Worm (Caenorhabditis elegans): Measurements from ENCODE around the gene F44E5.4.
A peak's percentile ranks its signal among the peaks of the same experiment; 100 is the strongest.

Gene F44E5.4

ce11 chrII:11797194-11797593, 38.1 kb upstream of the F44E5.4 start:
- TF ChIP-seq fos-1 (tag; optimal IDR thresholded peaks at IDR 0.05): peak; percentile 17
- TF ChIP-seq R02D3.7 (tag; optimal IDR thresholded peaks at IDR 0.05): no peak

ce11 chrII:11794392-11794791, 35.3 kb upstream of the F44E5.4 start:
- TF ChIP-seq sma-9 (GFP tag; optimal IDR thresholded peaks at IDR 0.05) (no peak), sma-9 (tag; optimal IDR thresholded peaks at IDR 0.05) (no peak), ceh-16 (tag; optimal IDR thresholded peaks at IDR 0.05) (peak; percentile 54)

- no peak for TF ChIP-seq R02D3.7 (tag; optimal IDR thresholded peaks at IDR 0.05)
- TF ChIP-seq nhr-237 (tag; optimal IDR thresholded peaks at IDR 0.05): no peak
- no peak for TF ChIP-seq dmd-4 (tag; optimal IDR thresholded peaks at IDR 0.05)
- no peak for TF ChIP-seq mab-5 (tag; optimal IDR thresholded peaks at IDR 0.05)
- TF ChIP-seq alr-1 (tag; optimal IDR thresholded peaks at IDR 0.05): no peak
- no peak for TF ChIP-seq C34F6.9 (tag; optimal IDR thresholded peaks at IDR 0.05)
- no peak for TF ChIP-seq mbf-1 (tag; optimal IDR thresholded peaks at IDR 0.05)
- no peak for TF ChIP-seq unc-55 (GFP tag; optimal IDR thresholded peaks at IDR 0.05)
- TF ChIP-seq lin-13 (GFP tag; optimal IDR thresholded peaks at IDR 0.05): no peak
- TF ChIP-seq skn-1 (tag; optimal IDR thresholded peaks at IDR 0.05): no peak
- TF ChIP-seq ZK546.5 (tag; optimal IDR thresholded peaks at IDR 0.05): no peak
- TF ChIP-seq sma-9 (GFP tag; optimal IDR thresholded peaks at IDR 0.05): no peak
- TF ChIP-seq sma-9 (tag; optimal IDR thresholded peaks at IDR 0.05): no peak
- TF ChIP-seq nhr-11 (tag; optimal IDR thresholded peaks at IDR 0.05): no peak
- no peak for TF ChIP-seq nhr-129 (tag; optimal IDR thresholded peaks at IDR 0.05)
Measured at ce11 chrII:11790458-11790857, 31.3 kb upstream of the F44E5.4 start, which contains the start of gene F43G6.4. F43G6.4 (plus strand) TSS chrII:11790758.

- TF ChIP-seq Y55F3AM.14 (GFP tag; optimal IDR thresholded peaks at IDR 0.05): no peak
- no peak for TF ChIP-seq C34F6.9 (tag; optimal IDR thresholded peaks at IDR 0.05)
- no peak for TF ChIP-seq nhr-11 (tag; optimal IDR thresholded peaks at IDR 0.05)
- no peak for TF ChIP-seq dmd-4 (tag; optimal IDR thresholded peaks at IDR 0.05)
- no peak for TF ChIP-seq fos-1 (tag; optimal IDR thresholded peaks at IDR 0.05)
- TF ChIP-seq sem-4 (tag; optimal IDR thresholded peaks at IDR 0.05): no peak
- no peak for TF ChIP-seq ceh-82 (tag; optimal IDR thresholded peaks at IDR 0.05)
- no peak for TF ChIP-seq nhr-237 (tag; optimal IDR thresholded peaks at IDR 0.05)
- no peak for TF ChIP-seq nhr-77 (tag; optimal IDR thresholded peaks at IDR 0.05)
- TF ChIP-seq sma-9 (GFP tag; optimal IDR thresholded peaks at IDR 0.05): no peak
- no peak for TF ChIP-seq sma-9 (tag; optimal IDR thresholded peaks at IDR 0.05)
- TF ChIP-seq elt-3 (tag; optimal IDR thresholded peaks at IDR 0.05): no peak
- TF ChIP-seq nhr-6 (tag; optimal IDR thresholded peaks at IDR 0.05): no peak
Measured at ce11 chrII:11788025-11788424, 28.9 kb upstream of the F44E5.4 start.

- TF ChIP-seq lsy-2 (tag; optimal IDR thresholded peaks at IDR 0.05): peak in 1 of 2 experiments; percentile 91
- TF ChIP-seq unc-39 (tag; optimal IDR thresholded peaks at IDR 0.05): no peak
Measured at ce11 chrII:11782493-11782892, 23.4 kb upstream of the F44E5.4 start, which contains the start of gene F43G6.16. F43G6.16 (minus strand) TSS chrII:11782633.

ce11 chrII:11777893-11778480, 18.9 kb upstream of the F44E5.4 start, which contains the start of the genes patr-1 and dna-2:
patr-1 (minus strand) TSS chrII:11777943.
dna-2 (plus strand) TSS chrII:11778430.
- no peak for TF ChIP-seq ztf-4 (tag; optimal IDR thresholded peaks at IDR 0.05)
- no peak for TF ChIP-seq mab-5 (tag; optimal IDR thresholded peaks at IDR 0.05)
- peak; percentile 69 for TF ChIP-seq nhr-129 (tag; optimal IDR thresholded peaks at IDR 0.05)
- peak; percentile 57 for TF ChIP-seq lin-13 (GFP tag; optimal IDR thresholded peaks at IDR 0.05)
- TF ChIP-seq dmd-4 (tag; optimal IDR thresholded peaks at IDR 0.05): no peak
- no peak for TF ChIP-seq aly-2 (tag; optimal IDR thresholded peaks at IDR 0.05)
- TF ChIP-seq nhr-12 (tag; optimal IDR thresholded peaks at IDR 0.05): no peak
- peak; percentile 44 for TF ChIP-seq nhr-25 (tag; optimal IDR thresholded peaks at IDR 0.05)
- TF ChIP-seq gmeb-1 (tag; optimal IDR thresholded peaks at IDR 0.05): peak; percentile 89
- peak; percentile 57 for TF ChIP-seq C34F6.9 (tag; optimal IDR thresholded peaks at IDR 0.05)
- TF ChIP-seq lsy-2 (tag; optimal IDR thresholded peaks at IDR 0.05): peak; percentile 42 to 86
- TF ChIP-seq nhr-11 (tag; optimal IDR thresholded peaks at IDR 0.05): no peak
- no peak for TF ChIP-seq skn-1 (tag; optimal IDR thresholded peaks at IDR 0.05)
- TF ChIP-seq mbf-1 (tag; optimal IDR thresholded peaks at IDR 0.05): no peak
- TF ChIP-seq crh-2 (tag; optimal IDR thresholded peaks at IDR 0.05): peak; percentile 60
- no peak for TF ChIP-seq lin-39 (tag; optimal IDR thresholded peaks at IDR 0.05)
- TF ChIP-seq sem-4 (tag; optimal IDR thresholded peaks at IDR 0.05): no peak
- TF ChIP-seq Y55F3AM.14 (GFP tag; optimal IDR thresholded peaks at IDR 0.05): no peak
- TF ChIP-seq fos-1 (tag; optimal IDR thresholded peaks at IDR 0.05): peak; percentile 25
- no peak for TF ChIP-seq ceh-16 (tag; optimal IDR thresholded peaks at IDR 0.05)
- peak; percentile 62 for TF ChIP-seq lin-11 (tag; optimal IDR thresholded peaks at IDR 0.05)
- no peak for TF ChIP-seq mdl-1 (tag; optimal IDR thresholded peaks at IDR 0.05)
- peak; percentile 5 for TF ChIP-seq ama-1 (optimal IDR thresholded peaks at IDR 0.05)
- TF ChIP-seq nhr-23 (tag; optimal IDR thresholded peaks at IDR 0.05): no peak
- TF ChIP-seq alr-1 (tag; optimal IDR thresholded peaks at IDR 0.05): no peak
- no peak for TF ChIP-seq nhr-237 (tag; optimal IDR thresholded peaks at IDR 0.05)
- TF ChIP-seq sma-9 (GFP tag; optimal IDR thresholded peaks at IDR 0.05): peak; percentile 22
- no peak for TF ChIP-seq sma-9 (tag; optimal IDR thresholded peaks at IDR 0.05)
- TF ChIP-seq sma-3 (GFP tag; optimal IDR thresholded peaks at IDR 0.05): peak; percentile 30
- no peak for TF ChIP-seq egl-27 (tag; optimal IDR thresholded peaks at IDR 0.05)
- no peak for TF ChIP-seq zag-1 (tag; optimal IDR thresholded peaks at IDR 0.05)
- TF ChIP-seq unc-55 (GFP tag; optimal IDR thresholded peaks at IDR 0.05): peak; percentile 83
